Worm (Caenorhabditis elegans) whole organism, young adult: ENCODE data around the gene manf-1.
"Not testable (repeated sequence)": the region's sequence is repeated elsewhere in the genome, so short reads cannot be mapped to it uniquely, and the experiment has no call there.

Experiments used
- B0336.3 ChIP-seq: fragments of 200-800 bp; sonication (Bioruptor generic); IDR thresholded peaks from 2 replicates; pipeline ENCODE4 v1.3.6; 2022; ENCODE audit warnings: missing genetic modification characterization, missing compliant biosample characterization
- C06A6.2 ChIP-seq: fragments of 200-800 bp; sonication (Bioruptor generic); conservative IDR thresholded peaks from 2 replicates; pipeline ENCODE4 v1.3.6; 2022; ENCODE audit warnings: missing genetic modification characterization, missing compliant biosample characterization
- C17E4.6 ChIP-seq: fragments of 200-800 bp; sonication (Bioruptor generic); IDR thresholded peaks from 2 replicates; pipeline ENCODE4 v1.3.6; 2022; ENCODE audit warnings: missing genetic modification reagents, missing genetic modification characterization, missing compliant biosample characterization
- D2030.7 ChIP-seq: fragments of 200-800 bp; sonication (Bioruptor generic); IDR thresholded peaks from 2 replicates; pipeline ENCODE4 v1.3.6; 2022; ENCODE audit warnings: missing genetic modification reagents, missing genetic modification characterization, missing compliant biosample characterization
- F33H1.4 ChIP-seq: fragments of 200-800 bp; sonication (Bioruptor generic); IDR thresholded peaks from 2 replicates; pipeline ENCODE4 v1.3.6; 2022; ENCODE audit warnings: missing genetic modification reagents, missing genetic modification characterization, missing compliant biosample characterization
- K11D2.4 ChIP-seq: fragments of 200-800 bp; sonication (Bioruptor generic); IDR thresholded peaks from 2 replicates; pipeline ENCODE4 v1.3.6; 2022; ENCODE audit warnings: missing genetic modification reagents, missing genetic modification characterization, missing compliant biosample characterization
- Y53G8AR.9 ChIP-seq: fragments of 200-800 bp; sonication (Bioruptor generic); conservative IDR thresholded peaks from 2 replicates; pipeline ENCODE4 v1.3.6; 2022; ENCODE audit warnings: missing genetic modification reagents, missing genetic modification characterization, missing compliant biosample characterization
- Y79H2A.3 ChIP-seq: fragments of 200-800 bp; sonication (Bioruptor generic); conservative IDR thresholded peaks from 2 replicates; pipeline ENCODE4 v1.3.6; 2022; ENCODE audit warnings: missing genetic modification reagents, missing genetic modification characterization, missing compliant biosample characterization
- atf-7 ChIP-seq: sonication (generic microtip); optimal IDR thresholded peaks from 2 replicates; lab custom pipeline; 2017; ENCODE audit warnings: mild to moderate bottlenecking, missing genetic modification characterization, missing compliant biosample characterization
- attf-3 ChIP-seq: fragments of 200-800 bp; sonication (Bioruptor generic); conservative IDR thresholded peaks from 2 replicates; pipeline ENCODE4 v1.3.6; 2022; ENCODE audit warnings: missing genetic modification reagents, missing genetic modification characterization, missing compliant biosample characterization
- attf-5 ChIP-seq: fragments of 200-800 bp; sonication (Bioruptor generic); optimal IDR thresholded peaks from 2 replicates; lab custom pipeline; 2018; ENCODE audit warnings: mild to moderate bottlenecking, missing genetic modification characterization, missing compliant biosample characterization
- bed-2 ChIP-seq: fragments of 200-800 bp; sonication (Bioruptor generic); IDR thresholded peaks from 2 replicates; pipeline ENCODE4 v1.3.6; 2022; ENCODE audit warnings: missing genetic modification reagents, missing genetic modification characterization, missing compliant biosample characterization
- cebp-1 ChIP-seq, 2 experiments: fragments of 200-800 bp in 1 of 2; sonication (Bioruptor generic) in 1 of 2; sonication (generic microtip) in 1 of 2; IDR thresholded peaks in 1 of 2; optimal IDR thresholded peaks in 1 of 2; 2 replicates each; pipeline versions ENCODE4 v1.3.6 to Lab custom; 2017 to 2022; ENCODE audit warnings: missing compliant biosample characterization in 2 of 2, missing genetic modification characterization in 2 of 2, mild to moderate bottlenecking in 1 of 2, missing genetic modification reagents in 1 of 2, moderate library complexity in 1 of 2
- ceh-100 ChIP-seq: fragments of 200-800 bp; sonication (Bioruptor generic); IDR thresholded peaks from 2 replicates; pipeline ENCODE4 v1.3.6; 2022; ENCODE audit warnings: missing genetic modification reagents, missing genetic modification characterization, missing compliant biosample characterization
- ceh-91 ChIP-seq: fragments of 200-800 bp; sonication (Bioruptor generic); IDR thresholded peaks from 2 replicates; pipeline ENCODE4 v1.3.6; 2022; ENCODE audit warnings: missing genetic modification reagents, missing genetic modification characterization, missing compliant biosample characterization
- dox-1 ChIP-seq: fragments of 200-800 bp; sonication (Bioruptor generic); IDR thresholded peaks from 2 replicates; pipeline ENCODE4 v1.3.6; 2022; ENCODE audit warnings: missing genetic modification reagents, missing genetic modification characterization, missing compliant biosample characterization
- efl-1 ChIP-seq: fragments of 150-350 bp; optimal IDR thresholded peaks from 2 replicates; lab custom pipeline; 2014; ENCODE audit warnings: missing biosample characterization, missing genetic modification reagents, missing genetic modification characterization
- egl-18 ChIP-seq: fragments of 200-800 bp; sonication (Bioruptor generic); IDR thresholded peaks from 2 replicates; pipeline ENCODE4 v1.3.6; 2022; ENCODE audit warnings: missing genetic modification reagents, missing genetic modification characterization, missing compliant biosample characterization
- ets-4 ChIP-seq: fragments of 200-800 bp; sonication (Bioruptor generic); optimal IDR thresholded peaks from 2 replicates; lab custom pipeline; 2018; ENCODE audit warnings: mild to moderate bottlenecking, missing genetic modification characterization, missing compliant biosample characterization
- hmg-1.2 ChIP-seq: fragments of 200-800 bp; sonication (Bioruptor generic); IDR thresholded peaks from 2 replicates; pipeline ENCODE4 v1.3.6; 2022; ENCODE audit warnings: missing genetic modification reagents, missing genetic modification characterization, missing compliant biosample characterization
- hsf-1 ChIP-seq: fragments of 200-800 bp; sonication (Bioruptor generic); IDR thresholded peaks from 2 replicates; pipeline ENCODE4 v1.3.6; 2022; ENCODE audit warnings: missing genetic modification reagents, missing genetic modification characterization, missing compliant biosample characterization
- let-607 ChIP-seq, 2 experiments: fragments of 200-800 bp in 1 of 2; sonication (Bioruptor generic) in 1 of 2; sonication (generic microtip) in 1 of 2; optimal IDR thresholded peaks; 2 replicates each; lab custom pipeline; 2016 to 2018; ENCODE audit warnings: mild to moderate bottlenecking in 2 of 2, missing compliant biosample characterization in 2 of 2, missing genetic modification characterization in 2 of 2, moderate library complexity in 2 of 2, missing genotype in 1 of 2
- lin-26 ChIP-seq: fragments of 200-800 bp; sonication (Bioruptor generic); IDR thresholded peaks from 2 replicates; pipeline ENCODE4 v1.3.6; 2022; ENCODE audit warnings: missing genetic modification reagents, missing genetic modification characterization, missing compliant biosample characterization
- lin-40 ChIP-seq: sonication (generic microtip); optimal IDR thresholded peaks from 2 replicates; lab custom pipeline; 2016; ENCODE audit warnings: missing genetic modification characterization, mild to moderate bottlenecking, missing compliant biosample characterization, missing genotype, missing genetic modification reagents
- lin-54 ChIP-seq: fragments of 200-800 bp; sonication (Bioruptor generic); optimal IDR thresholded peaks from 2 replicates; lab custom pipeline; 2018; ENCODE audit warnings: mild to moderate bottlenecking, missing genetic modification characterization, missing compliant biosample characterization
- lir-1 ChIP-seq: fragments of 200-800 bp; sonication (Bioruptor generic); conservative IDR thresholded peaks from 2 replicates; pipeline ENCODE4 v1.3.6; 2022; ENCODE audit warnings: missing genetic modification reagents, missing genetic modification characterization, missing compliant biosample characterization
- lsl-1 ChIP-seq: fragments of 200-800 bp; sonication (Bioruptor generic); optimal IDR thresholded peaks from 2 replicates; lab custom pipeline; 2018; ENCODE audit warnings: mild to moderate bottlenecking, missing genetic modification characterization, moderate library complexity, missing compliant biosample characterization
- madf-3 ChIP-seq: fragments of 200-800 bp; sonication (Bioruptor generic); IDR thresholded peaks from 2 replicates; pipeline ENCODE4 v1.3.6; 2022; ENCODE audit warnings: missing genetic modification reagents, missing genetic modification characterization, missing compliant biosample characterization
- madf-6 ChIP-seq: fragments of 200-800 bp; sonication (Bioruptor generic); IDR thresholded peaks from 2 replicates; pipeline ENCODE4 v1.3.6; 2022; ENCODE audit warnings: missing genetic modification reagents, missing genetic modification characterization, missing compliant biosample characterization
- madf-8 ChIP-seq: fragments of 200-800 bp; sonication (Bioruptor generic); conservative IDR thresholded peaks from 2 replicates; pipeline ENCODE4 v1.3.6; 2022; ENCODE audit warnings: missing genetic modification reagents, missing genetic modification characterization, missing compliant biosample characterization
- mcd-1 ChIP-seq: fragments of 200-800 bp; sonication (Bioruptor generic); IDR thresholded peaks from 2 replicates; pipeline ENCODE4 v1.3.6; 2022; ENCODE audit warnings: missing genetic modification reagents, missing genetic modification characterization, missing compliant biosample characterization
- nfyb-1 ChIP-seq: fragments of 200-800 bp; sonication (Bioruptor generic); IDR thresholded peaks from 2 replicates; pipeline ENCODE4 v1.3.6; 2022; ENCODE audit warnings: missing genetic modification reagents, missing genetic modification characterization, missing compliant biosample characterization
- rec-8 ChIP-seq, 2 experiments: sonication (generic microtip); optimal IDR thresholded peaks; 2 replicates each; lab custom pipeline; 2016; ENCODE audit warnings: mild to moderate bottlenecking in 2 of 2, missing genetic modification characterization in 2 of 2, missing genetic modification reagents in 2 of 2, missing genotype in 2 of 2, missing biosample characterization in 1 of 2, missing compliant biosample characterization in 1 of 2, moderate library complexity in 1 of 2
- snpc-4 ChIP-seq, 5 experiments: fragments of 150-350 bp in 1 of 5; sonication (generic microtip) in 4 of 5; optimal IDR thresholded peaks; 2 replicates each; lab custom pipeline; 2014 to 2018; ENCODE audit warnings: missing genetic modification characterization in 5 of 5, missing biosample characterization in 3 of 5, antibody characterized with exemption in 2 of 5, mild to moderate bottlenecking in 2 of 5, missing compliant biosample characterization in 2 of 5, missing genotype in 2 of 5, moderate library complexity in 2 of 5, missing genetic modification reagents in 1 of 5
- tlf-1 ChIP-seq: fragments of 200-800 bp; sonication (Bioruptor generic); optimal IDR thresholded peaks from 2 replicates; lab custom pipeline; 2018; ENCODE audit warnings: mild to moderate bottlenecking, missing genetic modification characterization, missing compliant biosample characterization
- unc-130 ChIP-seq: sonication (generic microtip); optimal IDR thresholded peaks from 2 replicates; lab custom pipeline; 2016; ENCODE audit warnings: missing genetic modification reagents, missing genetic modification characterization, missing compliant biosample characterization
- xnd-1 ChIP-seq: sonication (generic microtip); optimal IDR thresholded peaks from 2 replicates; lab custom pipeline; 2016; ENCODE audit warnings: missing genotype, missing genetic modification reagents, missing genetic modification characterization, missing compliant biosample characterization
- ztf-18 ChIP-seq: sonication (generic microtip); optimal IDR thresholded peaks from 2 replicates; lab custom pipeline; 2016; ENCODE audit warnings: missing genotype, mild to moderate bottlenecking, missing genetic modification characterization, missing compliant biosample characterization
- ztf-25 ChIP-seq: fragments of 200-800 bp; sonication (Bioruptor generic); IDR thresholded peaks from 2 replicates; pipeline ENCODE4 v1.3.6; 2022; ENCODE audit warnings: missing genetic modification reagents, missing genetic modification characterization, missing compliant biosample characterization

Gene manf-1

DNA sequence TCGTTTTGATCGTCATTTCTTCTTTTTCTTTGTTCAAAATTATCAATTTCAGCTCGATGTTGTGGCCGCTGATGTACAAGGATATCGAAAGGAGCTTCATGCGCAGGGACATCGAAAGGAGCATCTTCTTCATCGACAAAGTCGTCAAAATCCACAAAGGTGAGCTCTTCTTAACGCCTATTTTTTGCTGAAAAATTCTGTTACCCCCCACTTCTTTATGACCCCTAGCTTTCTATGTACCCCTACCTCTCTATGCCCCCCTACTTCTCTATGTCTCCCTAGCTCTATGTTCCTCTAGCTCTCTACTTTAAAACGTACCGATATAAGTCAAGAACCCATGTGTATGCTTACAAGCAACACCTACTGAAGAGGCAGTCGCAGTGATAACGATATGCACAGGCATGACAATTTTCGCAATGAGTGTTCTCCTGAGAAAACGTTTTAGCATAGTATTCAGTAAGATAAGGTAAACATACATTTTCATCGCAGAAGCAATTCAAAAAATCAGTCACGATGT is 30.5 kb downstream of the manf-1 start, which contains the start of gene Y54G2A.36 (continued):
- TF ChIP-seq Y53G8AR.9 (peak; percentile 18; the same call in 1 of the 2 replicates), madf-8 (GFP tag; lab: Robert Waterston, UW) (no peak), rec-8 (tag; optimal IDR thresholded peaks at IDR 0.05; lab: Kevin White, UChicago) (no peak), Y79H2A.3 (GFP tag; lab: Robert Waterston, UW) (peak; percentile 95), ztf-25 (GFP tag; lab: Robert Waterston, UW) (0 out of 2 replicates have a peak, but pooled peaks have one; percentile 35), ets-4 (GFP tag; lab: Kevin White, UChicago) (no peak), D2030.7 (0 out of 2 replicates have a peak, but pooled peaks have one; percentile 18), madf-6 (GFP tag; lab: Robert Waterston, UW) (peak; percentile 36; the same call in 1 of the 2 replicates), lin-26 (GFP tag; lab: Robert Waterston, UW) (0 out of 2 replicates have a peak, but pooled peaks have one; percentile 13)

DNA sequence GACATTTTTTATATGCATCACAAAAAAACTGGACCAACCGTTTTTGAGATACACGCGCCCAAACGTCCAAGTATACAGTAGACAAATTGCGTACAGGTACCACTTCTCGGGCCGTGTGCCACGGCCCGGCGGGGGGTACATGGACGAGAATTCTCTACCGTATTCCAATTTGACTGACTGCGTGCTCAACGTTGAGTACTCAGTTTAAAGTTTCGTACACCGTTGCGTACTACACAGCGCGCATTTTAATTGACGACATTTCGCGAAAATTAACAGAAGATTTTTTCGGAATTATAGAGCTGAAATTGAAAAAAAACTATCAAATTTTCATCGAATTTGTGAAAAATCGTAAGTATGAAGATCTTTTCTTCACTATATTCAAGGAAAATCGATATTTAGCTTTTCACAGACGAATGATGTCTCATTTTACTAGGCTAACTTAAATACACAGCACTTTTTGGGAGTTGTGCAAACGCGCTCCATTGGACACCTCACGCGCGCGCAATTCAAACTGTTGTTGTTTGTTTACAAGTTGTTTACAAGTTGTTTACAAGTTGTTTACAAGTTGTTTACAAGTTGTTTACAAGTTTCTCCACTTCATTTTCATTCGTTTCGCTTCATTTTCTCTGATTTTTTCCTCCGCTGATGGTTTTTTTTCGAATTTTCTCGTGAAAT is 32.1 kb downstream of the manf-1 start:
- TF ChIP-seq mcd-1 (GFP tag; lab: Robert Waterston, UW) (peak; percentile 93), C17E4.6 (GFP tag; lab: Robert Waterston, UW) (peak; percentile 14; the same call in 1 of the 2 replicates), lin-54 (GFP tag; lab: Kevin White, UChicago) (peak; percentile 48), hsf-1 (peak; percentile 44; the same call in 1 of the 2 replicates), C06A6.2 (GFP tag; lab: Robert Waterston, UW) (peak; percentile 58), snpc-4 (tag; optimal IDR thresholded peaks at IDR 0.05; lab: Kevin White, UChicago) (peak in 1 of 4 experiments; percentile 12), attf-3 (GFP tag; lab: Robert Waterston, UW) (peak; percentile 79), attf-5 (GFP tag; lab: Kevin White, UChicago) (peak; percentile 62), Y53G8AR.9 (peak; percentile 83), hmg-1.2 (GFP tag; lab: Robert Waterston, UW) (peak; percentile 94), ceh-91 (GFP tag; lab: Robert Waterston, UW) (peak; percentile 62; the same call in 1 of the 2 replicates), tlf-1 (GFP tag; lab: Kevin White, UChicago) (peak; percentile 20), B0336.3 (GFP tag; lab: Robert Waterston, UW) (0 out of 2 replicates have a peak, but pooled peaks have one; percentile 15), bed-2 (GFP tag; lab: Robert Waterston, UW) (peak; percentile 79), xnd-1 (peak; percentile 14), cebp-1 (GFP tag; IDR thresholded peaks at IDR 0.05; lab: Robert Waterston, UW) (peak; percentile 49), cebp-1 (tag; optimal IDR thresholded peaks at IDR 0.05; lab: Kevin White, UChicago) (peak; percentile 55), D2030.7 (peak; percentile 45; the same call in 1 of the 2 replicates), ztf-18 (tag; lab: Kevin White, UChicago) (peak; percentile 25), madf-3 (GFP tag; lab: Robert Waterston, UW) (peak; percentile 81; the same call in 1 of the 2 replicates), F33H1.4 (GFP tag; lab: Robert Waterston, UW) (peak; percentile 71), lin-40 (tag; lab: Kevin White, UChicago) (peak; percentile 43), unc-130 (peak; percentile 33), ceh-100 (peak; percentile 48; the same call in 1 of the 2 replicates), K11D2.4 (GFP tag; lab: Robert Waterston, UW) (peak; percentile 77), atf-7 (peak; percentile 10), egl-18 (GFP tag; lab: Robert Waterston, UW) (peak; percentile 44; the same call in 1 of the 2 replicates), lir-1 (GFP tag; lab: Robert Waterston, UW) (peak; percentile 65; the same call in 1 of the 2 replicates), lsl-1 (peak; percentile 44), nfyb-1 (GFP tag; lab: Robert Waterston, UW) (peak; percentile 81), let-607 (tag; optimal IDR thresholded peaks at IDR 0.05; lab: Kevin White, UChicago) (peak in 1 of 2 experiments; percentile 53), efl-1 (GFP tag; lab: Kevin White, UChicago) (peak; percentile 33), madf-6 (GFP tag; lab: Robert Waterston, UW) (peak; percentile 53), dox-1 (GFP tag; lab: Robert Waterston, UW) (peak; percentile 89)
- TF ChIP-seq snpc-4 (GFP tag; optimal IDR thresholded peaks at IDR 0.05; lab: Kevin White, UChicago) = not testable (repeated sequence)
